Fruit fly (Drosophila melanogaster) whole organism, embryonic: ENCODE data around the gene Cpr65Az.

Source experiments
- Atf6 ChIP-seq: fragments of 200-800 bp; sonication (Bioruptor generic); IDR thresholded peaks from 2 replicates; pipeline ENCODE4 v1.3.6; 2022; ENCODE audit warnings: missing biosample characterization, missing genetic modification characterization
- CG10147 ChIP-seq: fragments of 200-800 bp; sonication (Bioruptor generic); optimal IDR thresholded peaks from 2 replicates; lab custom pipeline; 2019; ENCODE audit warnings: missing biosample characterization, mild to moderate bottlenecking, missing genetic modification characterization, moderate library complexity
- CG10274 ChIP-seq: fragments of 200-800 bp; sonication (Bioruptor generic); optimal IDR thresholded peaks from 3 replicates; lab custom pipeline; 2017; ENCODE audit warnings: missing biosample characterization, mild to moderate bottlenecking, missing genetic modification characterization
- CG11504 ChIP-seq: fragments of 200-800 bp; sonication (Bioruptor generic); optimal IDR thresholded peaks from 3 replicates; lab custom pipeline; 2019; ENCODE audit warnings: missing biosample characterization, mild to moderate bottlenecking, missing genetic modification characterization, moderate library complexity
- CG1233 ChIP-seq: fragments of 200-800 bp; sonication (Bioruptor generic); optimal IDR thresholded peaks from 4 replicates; lab custom pipeline; 2018; ENCODE audit warnings: missing biosample characterization, mild to moderate bottlenecking, missing genetic modification characterization
- CG13287 ChIP-seq: fragments of 200-800 bp; sonication (Bioruptor generic); IDR thresholded peaks from 2 replicates; pipeline ENCODE4 v1.3.6; 2022; ENCODE audit warnings: missing biosample characterization, missing genetic modification characterization; ENCODE audit not compliant: partially characterized antibody
- CG15696 ChIP-seq: fragments of 200-800 bp; sonication (Bioruptor generic); optimal IDR thresholded peaks from 2 replicates; lab custom pipeline; 2019; ENCODE audit warnings: missing biosample characterization, mild to moderate bottlenecking, missing genetic modification characterization, moderate library complexity
- CG1602 ChIP-seq: fragments of 200-800 bp; sonication (Bioruptor generic); optimal IDR thresholded peaks from 3 replicates; lab custom pipeline; 2016; ENCODE audit warnings: missing biosample characterization, missing genetic modification characterization
- CG17829 ChIP-seq: fragments of 200-800 bp; optimal IDR thresholded peaks from 2 replicates; lab custom pipeline; 2019; ENCODE audit warnings: missing biosample characterization, mild to moderate bottlenecking, missing genetic modification characterization, moderate library complexity
- CG18262 ChIP-seq: fragments of 200-800 bp; optimal IDR thresholded peaks from 3 replicates; lab custom pipeline; 2019; ENCODE audit warnings: missing biosample characterization, mild to moderate bottlenecking, missing genetic modification characterization, moderate library complexity
- CG31441 ChIP-seq: fragments of 200-800 bp; sonication (Bioruptor generic); IDR thresholded peaks from 2 replicates; pipeline ENCODE4 v1.3.6; 2022; ENCODE audit warnings: missing biosample characterization, missing genetic modification characterization
- CG3281 ChIP-seq: fragments of 200-800 bp; sonication (Bioruptor generic); optimal IDR thresholded peaks from 3 replicates; lab custom pipeline; 2017; ENCODE audit warnings: missing biosample characterization, mild to moderate bottlenecking, missing genetic modification characterization
- CG33557 ChIP-seq: fragments of 200-800 bp; sonication (Bioruptor generic); optimal IDR thresholded peaks from 2 replicates; lab custom pipeline; 2019; ENCODE audit warnings: missing biosample characterization, mild to moderate bottlenecking, missing genetic modification characterization, moderate library complexity
- CG6765 ChIP-seq: fragments of 200-800 bp; sonication (Bioruptor generic); optimal IDR thresholded peaks from 3 replicates; lab custom pipeline; 2017; ENCODE audit warnings: missing biosample characterization, mild to moderate bottlenecking, missing genetic modification characterization
- CG8924 ChIP-seq: fragments of 200-800 bp; optimal IDR thresholded peaks from 3 replicates; lab custom pipeline; 2019; ENCODE audit warnings: missing biosample characterization, mild to moderate bottlenecking, missing genetic modification characterization, moderate library complexity
- CG9215 ChIP-seq: fragments of 200-800 bp; sonication (Bioruptor generic); IDR thresholded peaks from 2 replicates; pipeline ENCODE4 v1.3.6; 2022; ENCODE audit warnings: missing biosample characterization, missing genetic modification characterization
- Camta ChIP-seq: fragments of 200-800 bp; sonication (Bioruptor generic); optimal IDR thresholded peaks from 2 replicates; lab custom pipeline; 2016; ENCODE audit warnings: missing biosample characterization, missing genetic modification characterization
- CoRest ChIP-seq: fragments of 200-800 bp; sonication (Bioruptor generic); optimal IDR thresholded peaks from 3 replicates; lab custom pipeline; 2018; ENCODE audit warnings: missing biosample characterization, mild to moderate bottlenecking, missing genetic modification characterization, moderate library complexity
- D19A ChIP-seq: fragments of 200-800 bp; optimal IDR thresholded peaks from 3 replicates; lab custom pipeline; 2019; ENCODE audit warnings: missing biosample characterization, mild to moderate bottlenecking, missing genetic modification characterization, moderate library complexity
- Dad ChIP-seq: fragments of 200-800 bp; sonication (Bioruptor generic); optimal IDR thresholded peaks from 3 replicates; lab custom pipeline; 2016; ENCODE audit warnings: missing biosample characterization, missing genetic modification characterization
- Deaf1 ChIP-seq: fragments of 200-800 bp; optimal IDR thresholded peaks from 3 replicates; lab custom pipeline; 2019; ENCODE audit warnings: missing biosample characterization, mild to moderate bottlenecking, missing genetic modification characterization, moderate library complexity
- Dfd ChIP-seq, 2 experiments: fragments of >200 bp; optimal IDR thresholded peaks; 2 replicates each; lab custom pipeline; 2017; ENCODE audit warnings: missing biosample characterization in 2 of 2, missing genetic modification characterization in 2 of 2
- Dp ChIP-seq: fragments of 200-800 bp; sonication (Bioruptor generic); optimal IDR thresholded peaks from 2 replicates; lab custom pipeline; 2018; ENCODE audit warnings: missing biosample characterization, mild to moderate bottlenecking, missing genetic modification characterization, moderate library complexity
- E2f2 ChIP-seq: fragments of 200-800 bp; sonication (Bioruptor generic); IDR thresholded peaks from 2 replicates; pipeline ENCODE4 v1.3.6; 2022; ENCODE audit warnings: missing biosample characterization, missing genetic modification characterization
- HmgD ChIP-seq: fragments of 200-800 bp; sonication (Bioruptor generic); optimal IDR thresholded peaks from 3 replicates; lab custom pipeline; 2016; ENCODE audit warnings: missing biosample characterization, missing genetic modification characterization
- Hr3 ChIP-seq: fragments of 200-800 bp; sonication (Bioruptor generic); optimal IDR thresholded peaks from 3 replicates; lab custom pipeline; 2016; ENCODE audit warnings: missing biosample characterization, missing genetic modification characterization
- Hr78 ChIP-seq, 2 experiments: fragments of 200-800 bp in 1 of 2; fragments of >200 bp in 1 of 2; sonication (Bioruptor generic) in 1 of 2; optimal IDR thresholded peaks; 2 replicates each; lab custom pipeline; 2017 to 2019; ENCODE audit warnings: missing biosample characterization in 2 of 2, missing genetic modification characterization in 2 of 2, mild to moderate bottlenecking in 1 of 2, moderate library complexity in 1 of 2
- Pdp1 ChIP-seq, 2 experiments: fragments of 200-800 bp; sonication (Bioruptor generic); optimal IDR thresholded peaks; 3 replicates each; lab custom pipeline; 2016; ENCODE audit warnings: missing biosample characterization in 2 of 2, missing genetic modification characterization in 2 of 2, mild to moderate bottlenecking in 1 of 2, moderate library complexity in 1 of 2
- Rfx ChIP-seq: fragments of 200-800 bp; sonication (Bioruptor generic); IDR thresholded peaks from 2 replicates; pipeline ENCODE4 v1.3.6; 2022; ENCODE audit warnings: missing biosample characterization, missing genetic modification characterization
- Sox100B ChIP-seq: fragments of 200-800 bp; sonication (Bioruptor generic); optimal IDR thresholded peaks from 3 replicates; lab custom pipeline; 2018; ENCODE audit warnings: missing biosample characterization, mild to moderate bottlenecking, missing genetic modification characterization
- Xrp1 ChIP-seq: fragments of 200-800 bp; sonication (Bioruptor generic); IDR thresholded peaks from 2 replicates; pipeline ENCODE4 v1.3.6; 2022; ENCODE audit warnings: missing biosample characterization, missing genetic modification characterization
- bbx ChIP-seq: fragments of 200-800 bp; sonication (Bioruptor generic); IDR thresholded peaks from 2 replicates; pipeline ENCODE4 v1.3.6; 2022; ENCODE audit warnings: missing biosample characterization, missing genetic modification characterization; ENCODE audit not compliant: partially characterized antibody
- bsh ChIP-seq, 2 experiments: fragments of 200-800 bp; sonication (Bioruptor generic); optimal IDR thresholded peaks; 2 replicates each; lab custom pipeline; 2017 to 2018; ENCODE audit warnings: mild to moderate bottlenecking in 2 of 2, missing biosample characterization in 2 of 2, missing genetic modification characterization in 2 of 2, moderate library complexity in 1 of 2
- dpn ChIP-seq, 2 experiments: fragments of 200-800 bp; sonication (Bioruptor generic); optimal IDR thresholded peaks; 3 replicates each; lab custom pipeline; 2016; ENCODE audit warnings: missing biosample characterization in 2 of 2, missing genetic modification characterization in 2 of 2
- en ChIP-seq: fragments of 200-800 bp; sonication (Bioruptor generic); optimal IDR thresholded peaks from 2 replicates; lab custom pipeline; 2016; ENCODE audit warnings: missing biosample characterization, missing genetic modification characterization
- exex ChIP-seq: fragments of 200-800 bp; sonication (Bioruptor generic); optimal IDR thresholded peaks from 4 replicates; lab custom pipeline; 2018; ENCODE audit warnings: missing biosample characterization, mild to moderate bottlenecking, missing genetic modification characterization, moderate library complexity
- fd96Cb ChIP-seq: fragments of 200-800 bp; sonication (Bioruptor generic); optimal IDR thresholded peaks from 2 replicates; lab custom pipeline; 2018; ENCODE audit warnings: missing biosample characterization, mild to moderate bottlenecking, missing genetic modification characterization, moderate library complexity
- gcm ChIP-seq: fragments of 200-800 bp; sonication (Bioruptor generic); optimal IDR thresholded peaks from 2 replicates; lab custom pipeline; 2019; ENCODE audit warnings: missing biosample characterization, mild to moderate bottlenecking, missing genetic modification characterization, moderate library complexity
- gem ChIP-seq: fragments of 200-800 bp; sonication (Bioruptor generic); optimal IDR thresholded peaks from 2 replicates; lab custom pipeline; 2019; ENCODE audit warnings: missing biosample characterization, mild to moderate bottlenecking, missing genetic modification characterization, moderate library complexity
- grau ChIP-seq: fragments of 200-800 bp; optimal IDR thresholded peaks from 3 replicates; lab custom pipeline; 2019; ENCODE audit warnings: missing biosample characterization, mild to moderate bottlenecking, missing genetic modification characterization, moderate library complexity
- inv ChIP-seq: fragments of 200-800 bp; sonication (Bioruptor generic); IDR thresholded peaks from 2 replicates; pipeline ENCODE4 v1.3.6; 2022; ENCODE audit warnings: missing biosample characterization, missing genetic modification characterization; ENCODE audit not compliant: partially characterized antibody
- lab ChIP-seq: fragments of 200-800 bp; sonication (Bioruptor generic); optimal IDR thresholded peaks from 3 replicates; lab custom pipeline; 2017; ENCODE audit warnings: missing biosample characterization, missing genetic modification characterization, mild to moderate bottlenecking, moderate library complexity, missing genetic modification reagents
- phol ChIP-seq: fragments of 200-800 bp; sonication (Bioruptor generic); optimal IDR thresholded peaks from 3 replicates; lab custom pipeline; 2018; ENCODE audit warnings: missing biosample characterization, mild to moderate bottlenecking, missing genetic modification characterization, moderate library complexity
- sens ChIP-seq: fragments of 200-800 bp; sonication (Bioruptor generic); peaks from one replicate; lab custom pipeline; 2016; ENCODE audit warnings: missing biosample characterization, missing genetic modification characterization
- slbo ChIP-seq: fragments of 200-800 bp; sonication (Bioruptor generic); IDR thresholded peaks from 2 replicates; pipeline ENCODE4 v1.3.6; 2022; ENCODE audit warnings: missing biosample characterization, missing genetic modification characterization
- wor ChIP-seq: fragments of 200-800 bp; sonication (Bioruptor generic); IDR thresholded peaks from 2 replicates; pipeline ENCODE4 v1.3.6; 2022; ENCODE audit warnings: missing biosample characterization, missing genetic modification characterization

Cpr65Az gene

DNA sequence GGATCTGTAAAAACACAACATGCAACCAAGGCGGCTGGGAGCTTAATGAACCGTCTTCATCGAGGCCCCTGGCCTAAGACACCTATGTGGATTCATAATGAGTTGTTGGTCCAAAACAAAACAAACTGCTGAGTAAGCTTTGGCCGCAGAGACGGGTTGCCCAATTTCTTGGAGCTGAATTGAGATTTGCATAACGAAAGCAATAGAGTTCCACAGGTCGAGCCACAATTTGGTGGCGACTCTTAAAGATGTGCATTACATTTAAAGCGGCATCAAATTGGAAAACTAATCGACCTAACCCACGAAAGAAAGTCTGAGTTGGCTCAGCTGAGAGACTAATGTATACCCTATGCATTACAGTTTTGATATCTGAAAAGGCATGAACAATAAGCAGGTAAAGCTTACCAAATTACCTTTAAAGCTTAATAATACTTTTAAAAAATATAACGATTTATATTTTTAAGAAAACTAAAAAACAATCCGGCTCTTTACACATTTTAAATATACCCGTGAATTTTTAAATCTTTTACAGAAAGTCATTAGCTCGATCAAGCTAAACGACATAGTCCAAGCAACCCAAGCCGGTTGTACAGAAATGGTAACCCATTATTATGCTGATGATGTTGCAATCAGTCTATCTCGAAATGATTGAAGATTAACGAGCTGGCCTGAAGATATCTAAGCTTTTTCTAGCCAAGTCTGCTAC lies 3.1 kb upstream of the Cpr65Az start, which contains the start of gene CG13297 (continued):
- TF ChIP-seq Hr78 (GFP tag; optimal IDR thresholded peaks at IDR 0.05; lab: Kevin White, UChicago) (peak in 1 of 2 experiments; percentile 76), Atf6 (no peak), lab (GFP tag; lab: Kevin White, UChicago) (peak; percentile 26), wor (GFP tag; lab: Robert Waterston, UW) (peak; percentile 58; the same call in 1 of the 2 replicates), CG10274 (GFP tag; lab: Kevin White, UChicago) (no peak), CG33557 (GFP tag; lab: Kevin White, UChicago) (no peak), E2f2 (GFP tag; lab: Robert Waterston, UW) (0 out of 2 replicates have a peak, but pooled peaks have one; percentile 10), CG17829 (tag; lab: Kevin White, UChicago) (peak; percentile 61), CG11504 (peak; percentile 86), dpn (GFP tag; optimal IDR thresholded peaks at IDR 0.05; lab: Kevin White, UChicago) (peak in 1 of 2 experiments; percentile 10), bbx (no peak), CG1233 (GFP tag; lab: Kevin White, UChicago) (peak; percentile 45), CG10147 (GFP tag; lab: Kevin White, UChicago) (peak; percentile 30), CoRest (peak; percentile 69), grau (tag; lab: Kevin White, UChicago) (peak; percentile 57), Hr3 (peak; percentile 10), Xrp1 (GFP tag; lab: Robert Waterston, UW) (peak; percentile 33; the same call in 1 of the 2 replicates), Pdp1 (GFP tag; optimal IDR thresholded peaks at IDR 0.05; lab: Kevin White, UChicago) (peak in 1 of 2 experiments; percentile 2), Sox100B (GFP tag; lab: Kevin White, UChicago) (peak; percentile 84), sens (GFP tag; lab: Kevin White, UChicago) (peak; percentile 76), CG9215 (GFP tag; lab: Robert Waterston, UW) (0 out of 2 replicates have a peak, but pooled peaks have one; percentile 8), HmgD (GFP tag; lab: Kevin White, UChicago) (no peak), CG18262 (tag; lab: Kevin White, UChicago) (peak; percentile 73), Rfx (GFP tag; lab: Robert Waterston, UW) (0 out of 2 replicates have a peak, but pooled peaks have one; percentile 22), exex (tag; lab: Kevin White, UChicago) (no peak), CG6765 (GFP tag; lab: Kevin White, UChicago) (no peak), Dad (GFP tag; lab: Kevin White, UChicago) (no peak), gcm (peak; percentile 32), inv (no peak), CG3281 (GFP tag; lab: Kevin White, UChicago) (no peak)

DNA sequence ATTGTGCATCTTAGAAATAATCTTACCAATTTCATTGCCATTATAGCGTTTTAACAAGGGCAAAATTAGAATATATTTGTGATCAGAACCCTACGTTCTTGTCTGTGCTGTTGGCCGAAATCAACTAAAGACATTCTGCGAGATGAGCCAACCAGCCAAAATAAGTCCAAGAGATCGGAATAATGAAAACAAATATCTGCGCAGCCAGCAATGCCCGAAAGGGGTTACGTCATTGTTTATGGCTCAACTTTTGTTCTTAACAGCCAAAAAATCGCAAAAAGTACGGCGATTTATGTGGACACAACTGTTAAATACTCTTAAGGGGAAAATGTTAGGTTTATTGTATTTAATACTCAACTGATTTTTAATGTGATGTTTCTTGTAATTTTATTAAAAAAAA lies 2.1 kb upstream of the Cpr65Az start, which contains the start of gene Cpr65Ay:
Gene Cpr65Ay, minus strand, starts transcription at position 101 of the 400 bp plus-strand sequence.
- TF ChIP-seq slbo (GFP tag; lab: Robert Waterston, UW) (0 out of 2 replicates have a peak, but pooled peaks have one; percentile 13), Deaf1 (tag; lab: Kevin White, UChicago) (no peak), Dp (no peak), en (GFP tag; lab: Kevin White, UChicago) (no peak)

DNA sequence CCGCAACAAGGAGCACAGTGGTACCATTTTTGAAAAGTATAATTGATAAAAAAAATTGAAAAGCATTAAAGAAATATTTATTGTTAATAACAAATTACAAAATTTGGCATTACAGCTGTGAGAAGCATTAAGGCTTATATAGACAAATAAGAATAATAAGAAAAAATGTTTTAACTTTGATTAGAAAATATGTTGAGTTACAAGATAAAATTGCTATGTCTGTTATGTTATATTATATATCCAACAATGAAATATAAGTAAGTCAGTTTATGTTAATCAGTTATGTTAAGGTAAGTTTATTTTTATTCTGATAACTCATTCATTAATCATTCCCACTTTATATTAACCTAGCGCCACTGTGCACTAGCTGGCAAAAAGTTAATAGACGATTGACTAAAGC lies 751 bp upstream of the Cpr65Az start:
- TF ChIP-seq bsh (GFP tag; optimal IDR thresholded peaks at IDR 0.05; lab: Kevin White, UChicago) (peak in 1 of 2 experiments; percentile 17), CG18262 (tag; lab: Kevin White, UChicago) (peak; percentile 71), CG31441 (GFP tag; lab: Robert Waterston, UW) (peak; percentile 59), grau (tag; lab: Kevin White, UChicago) (peak; percentile 23), fd96Cb (tag; lab: Kevin White, UChicago) (peak; percentile 1), CG8924 (tag; lab: Kevin White, UChicago) (peak; percentile 35), CG13287 (no peak), CG15696 (tag; lab: Kevin White, UChicago) (peak; percentile 16), Dfd (GFP tag; optimal IDR thresholded peaks at IDR 0.05; lab: Kevin White, UChicago) (no peak), D19A (tag; lab: Kevin White, UChicago) (peak; percentile 35), CG1602 (GFP tag; lab: Kevin White, UChicago) (no peak), phol (tag; lab: Kevin White, UChicago) (peak; percentile 39), Deaf1 (tag; lab: Kevin White, UChicago) (peak; percentile 1), Camta (GFP tag; lab: Kevin White, UChicago) (no peak), gem (tag; lab: Kevin White, UChicago) (peak; percentile 60), CoRest (peak; percentile 26)
